Worm (Caenorhabditis elegans) whole organism, L2 larva: ENCODE results near the gene Y113G7B.27.

ENCODE experiments used
- R02D3.7 ChIP-seq: fragments of 150-350 bp; optimal IDR thresholded peaks from 2 replicates; lab custom pipeline; 2014; ENCODE audit warnings: missing biosample characterization, missing genetic modification characterization
- aly-2 ChIP-seq: fragments of 150-350 bp; optimal IDR thresholded peaks from 2 replicates; lab custom pipeline; 2014; ENCODE audit warnings: missing biosample characterization, missing genetic modification characterization
- ama-1 ChIP-seq: fragments of 150-350 bp; optimal IDR thresholded peaks from 2 replicates; lab custom pipeline; 2018; ENCODE audit warnings: inconsistent platforms
- blmp-1 ChIP-seq: sonication (generic microtip); optimal IDR thresholded peaks from 2 replicates; lab custom pipeline; 2017; ENCODE audit warnings: missing genetic modification characterization, mild to moderate bottlenecking, missing compliant biosample characterization, antibody characterized with exemption, moderate library complexity; ENCODE audit not compliant: insufficient read depth
- elt-3 ChIP-seq: sonication (generic microtip); optimal IDR thresholded peaks from 2 replicates; lab custom pipeline; 2017; ENCODE audit warnings: missing biosample characterization, missing genetic modification characterization
- lin-13 ChIP-seq: fragments of 150-350 bp; optimal IDR thresholded peaks from 2 replicates; lab custom pipeline; 2014; ENCODE audit warnings: missing biosample characterization, missing genetic modification reagents, missing genetic modification characterization
- lin-39 ChIP-seq: fragments of 150-350 bp; optimal IDR thresholded peaks from 2 replicates; lab custom pipeline; 2014; ENCODE audit warnings: missing biosample characterization, missing genetic modification reagents, missing genetic modification characterization
- lsy-2 ChIP-seq, 2 experiments: fragments of 150-350 bp in 1 of 2; sonication (generic microtip) in 1 of 2; optimal IDR thresholded peaks; 2 replicates each; lab custom pipeline; 2014 to 2017; ENCODE audit warnings: missing biosample characterization in 2 of 2, missing genetic modification characterization in 2 of 2
- nhr-12 ChIP-seq: fragments of 150-350 bp; optimal IDR thresholded peaks from 2 replicates; lab custom pipeline; 2014; ENCODE audit warnings: missing biosample characterization, missing genetic modification characterization
- nhr-77 ChIP-seq: fragments of 150-350 bp; optimal IDR thresholded peaks from 2 replicates; lab custom pipeline; 2014; ENCODE audit warnings: missing biosample characterization, missing genetic modification characterization
- unc-39 ChIP-seq: fragments of 150-350 bp; optimal IDR thresholded peaks from 2 replicates; lab custom pipeline; 2014; ENCODE audit warnings: missing biosample characterization, missing genetic modification characterization
- zag-1 ChIP-seq: fragments of 150-350 bp; optimal IDR thresholded peaks from 2 replicates; lab custom pipeline; 2014; ENCODE audit warnings: missing biosample characterization, missing genetic modification characterization
- ztf-4 ChIP-seq: fragments of 150-350 bp; optimal IDR thresholded peaks from 2 replicates; lab custom pipeline; 2014; ENCODE audit warnings: missing biosample characterization, missing genetic modification characterization

ce11 chrV:20215197-20215596 lies 22.6 kb downstream of the Y113G7B.27 start, which contains the start of gene Y113G7B.11:
- TF ChIP-seq unc-39 (tag; lab: Kevin White, UChicago) (no peak), ama-1 (lab: Kevin White, UChicago) (no peak), nhr-77 (tag; lab: Kevin White, UChicago) (no peak), nhr-12 (tag; lab: Kevin White, UChicago) (no peak), blmp-1 (tag; lab: Kevin White, UChicago) (no peak), lin-39 (tag; lab: Kevin White, UChicago) (no peak), lsy-2 (tag; optimal IDR thresholded peaks at IDR 0.05; lab: Kevin White, UChicago) (no peak), ztf-4 (tag; lab: Kevin White, UChicago) (no peak), R02D3.7 (tag; lab: Kevin White, UChicago) (no peak), lin-13 (GFP tag; lab: Kevin White, UChicago) (no peak), zag-1 (no peak), elt-3 (no peak), aly-2 (tag; lab: Kevin White, UChicago) (no peak)
